Worm (Caenorhabditis elegans) whole organism, L4 larva: ENCODE data around the gene dcr-1.

Experiments used
- F49E8.2 ChIP-seq: sonication (generic microtip); optimal IDR thresholded peaks from 2 replicates; lab custom pipeline; 2016; ENCODE audit warnings: missing compliant biosample characterization, mild to moderate bottlenecking, missing genetic modification characterization, borderline replicate concordance
- R02D3.7 ChIP-seq: fragments of 150-350 bp; sonication (generic microtip); optimal IDR thresholded peaks from 3 replicates; lab custom pipeline; 2014; ENCODE audit warnings: missing biosample characterization, missing genetic modification characterization
- T26A8.4 ChIP-seq: fragments of 200-800 bp; sonication (Bioruptor generic); IDR thresholded peaks from 2 replicates; pipeline ENCODE4 v1.3.6; 2022; ENCODE audit warnings: missing genetic modification characterization, missing compliant biosample characterization
- Y105C5A.15 ChIP-seq: fragments of 200-800 bp; sonication (Bioruptor generic); IDR thresholded peaks from 2 replicates; pipeline ENCODE4 v1.3.6; 2022; ENCODE audit warnings: missing genetic modification characterization, missing compliant biosample characterization
- aha-1 ChIP-seq: fragments of 150-350 bp; peaks from one replicate; lab custom pipeline; 2014; ENCODE audit warnings: missing biosample characterization, missing genetic modification characterization
- arid-1 ChIP-seq: fragments of 200-800 bp; sonication (Bioruptor generic); conservative IDR thresholded peaks from 2 replicates; pipeline ENCODE4 v1.3.6; 2022; ENCODE audit warnings: missing genetic modification reagents, missing genetic modification characterization, missing compliant biosample characterization
- ceh-32 ChIP-seq: sonication (generic microtip); optimal IDR thresholded peaks from 2 replicates; lab custom pipeline; 2016; ENCODE audit warnings: mild to moderate bottlenecking, missing genetic modification characterization, missing compliant biosample characterization; ENCODE audit not compliant: poor library complexity
- ceh-44 ChIP-seq: fragments of 200-800 bp; sonication (Bioruptor generic); IDR thresholded peaks from 2 replicates; pipeline ENCODE4 v1.3.6; 2022; ENCODE audit warnings: missing genetic modification reagents, missing genetic modification characterization, missing compliant biosample characterization
- daf-8 ChIP-seq: fragments of 200-800 bp; sonication (Bioruptor generic); IDR thresholded peaks from 2 replicates; pipeline ENCODE4 v1.3.6; 2022; ENCODE audit warnings: missing genetic modification characterization, missing compliant biosample characterization
- dmd-6 ChIP-seq: fragments of 200-800 bp; sonication (Bioruptor generic); IDR thresholded peaks from 2 replicates; pipeline ENCODE4 v1.3.6; 2022; ENCODE audit warnings: missing genetic modification reagents, missing genetic modification characterization, missing compliant biosample characterization
- dmd-8 ChIP-seq: fragments of 200-800 bp; sonication (Bioruptor generic); IDR thresholded peaks from 2 replicates; pipeline ENCODE4 v1.3.6; 2022; ENCODE audit warnings: missing genetic modification characterization, missing compliant biosample characterization
- duxl-1 ChIP-seq: sonication (generic microtip); optimal IDR thresholded peaks from 2 replicates; lab custom pipeline; 2016; ENCODE audit warnings: mild to moderate bottlenecking, missing genetic modification characterization, moderate library complexity, missing compliant biosample characterization; ENCODE audit not compliant: poor library complexity
- hmg-1.1 ChIP-seq: fragments of 200-800 bp; sonication (Bioruptor generic); IDR thresholded peaks from 2 replicates; pipeline ENCODE4 v1.3.6; 2022; ENCODE audit warnings: missing genetic modification reagents, missing genetic modification characterization, missing compliant biosample characterization
- jun-1 ChIP-seq: fragments of 150-350 bp; optimal IDR thresholded peaks from 2 replicates; lab custom pipeline; 2014; ENCODE audit warnings: missing biosample characterization, missing genetic modification reagents, missing genetic modification characterization
- lim-7 ChIP-seq: fragments of 200-800 bp; sonication (Bioruptor generic); IDR thresholded peaks from 2 replicates; pipeline ENCODE4 v1.3.6; 2022; ENCODE audit warnings: missing genetic modification characterization, missing compliant biosample characterization
- lin-15B ChIP-seq: fragments of 150-350 bp; sonication (generic microtip); optimal IDR thresholded peaks from 3 replicates; lab custom pipeline; 2014; ENCODE audit warnings: missing biosample characterization, missing genetic modification characterization
- lin-38 ChIP-seq: fragments of 200-800 bp; sonication (Bioruptor generic); IDR thresholded peaks from 2 replicates; pipeline ENCODE4 v1.3.6; 2022; ENCODE audit warnings: missing genetic modification reagents, missing genetic modification characterization, missing compliant biosample characterization
- madf-5 ChIP-seq, 2 experiments: fragments of 200-800 bp; sonication (Bioruptor generic); IDR thresholded peaks; 2 replicates each; pipeline ENCODE4 v1.3.6; 2022; ENCODE audit warnings: missing compliant biosample characterization in 2 of 2, missing genetic modification characterization in 2 of 2
- mdl-1 ChIP-seq, 2 experiments: fragments of 150-350 bp in 1 of 2; sonication (generic microtip) in 1 of 2; optimal IDR thresholded peaks; 2 replicates each; lab custom pipeline; 2014 to 2017; ENCODE audit warnings: missing biosample characterization in 2 of 2, missing genetic modification characterization in 2 of 2
- mdt-29 ChIP-seq: fragments of 200-800 bp; sonication (Bioruptor generic); IDR thresholded peaks from 2 replicates; pipeline ENCODE4 v1.3.6; 2022; ENCODE audit warnings: missing genetic modification reagents, missing genetic modification characterization, missing compliant biosample characterization
- mxl-3 ChIP-seq: fragments of 200-800 bp; sonication (Bioruptor generic); optimal IDR thresholded peaks from 2 replicates; lab custom pipeline; 2018; ENCODE audit warnings: mild to moderate bottlenecking, missing genetic modification characterization, missing compliant biosample characterization
- nhr-11 ChIP-seq: fragments of 150-350 bp; optimal IDR thresholded peaks from 2 replicates; lab custom pipeline; 2014; ENCODE audit warnings: missing biosample characterization, missing genetic modification characterization
- nhr-237 ChIP-seq: sonication (generic microtip); optimal IDR thresholded peaks from 2 replicates; lab custom pipeline; 2017; ENCODE audit warnings: missing biosample characterization, missing genetic modification characterization
- nhr-28 ChIP-seq: fragments of 150-350 bp; optimal IDR thresholded peaks from 2 replicates; lab custom pipeline; 2014; ENCODE audit warnings: missing biosample characterization, missing genetic modification characterization
- nhr-48 ChIP-seq: sonication (generic microtip); optimal IDR thresholded peaks from 2 replicates; lab custom pipeline; 2016; ENCODE audit warnings: mild to moderate bottlenecking, missing genetic modification characterization, missing compliant biosample characterization
- nhr-6 ChIP-seq: fragments of 150-350 bp; optimal IDR thresholded peaks from 2 replicates; lab custom pipeline; 2014; ENCODE audit warnings: missing biosample characterization, missing genetic modification characterization
- nhr-76 ChIP-seq: fragments of 150-350 bp; optimal IDR thresholded peaks from 2 replicates; lab custom pipeline; 2014; ENCODE audit warnings: missing biosample characterization, missing genetic modification characterization
- pha-4 ChIP-seq, 2 experiments: fragments of 150-350 bp in 1 of 2; fragments of 200-800 bp in 1 of 2; sonication (Bioruptor generic) in 1 of 2; IDR thresholded peaks in 1 of 2; optimal IDR thresholded peaks in 1 of 2; 2 replicates each; pipeline versions ENCODE4 v1.3.6 to Lab custom; 2014 to 2022; ENCODE audit warnings: missing genetic modification characterization in 2 of 2, missing genetic modification reagents in 2 of 2, missing biosample characterization in 1 of 2, missing compliant biosample characterization in 1 of 2
- sdz-12 ChIP-seq: fragments of 200-800 bp; sonication (Bioruptor generic); optimal IDR thresholded peaks from 2 replicates; lab custom pipeline; 2018; ENCODE audit warnings: mild to moderate bottlenecking, missing genetic modification characterization, missing compliant biosample characterization
- unc-130 ChIP-seq: sonication (generic microtip); optimal IDR thresholded peaks from 2 replicates; lab custom pipeline; 2016; ENCODE audit warnings: missing genetic modification reagents, missing genetic modification characterization, missing compliant biosample characterization
- unc-62 ChIP-seq, 3 experiments: fragments of 150-350 bp in 1 of 3; sonication (generic microtip); optimal IDR thresholded peaks in 2 of 3; peaks in 1 of 3; 1 replicate in 1 of 3; 2 replicates in 2 of 3; lab custom pipeline; 2014 to 2017; ENCODE audit warnings: missing biosample characterization in 3 of 3, missing genetic modification characterization in 3 of 3, missing genetic modification reagents in 3 of 3, missing genotype in 1 of 3
- vab-7 ChIP-seq: fragments of 200-800 bp; sonication (Bioruptor generic); IDR thresholded peaks from 2 replicates; pipeline ENCODE4 v1.3.6; 2022; ENCODE audit warnings: missing genetic modification reagents, missing genetic modification characterization, missing compliant biosample characterization

dcr-1 gene

DNA sequence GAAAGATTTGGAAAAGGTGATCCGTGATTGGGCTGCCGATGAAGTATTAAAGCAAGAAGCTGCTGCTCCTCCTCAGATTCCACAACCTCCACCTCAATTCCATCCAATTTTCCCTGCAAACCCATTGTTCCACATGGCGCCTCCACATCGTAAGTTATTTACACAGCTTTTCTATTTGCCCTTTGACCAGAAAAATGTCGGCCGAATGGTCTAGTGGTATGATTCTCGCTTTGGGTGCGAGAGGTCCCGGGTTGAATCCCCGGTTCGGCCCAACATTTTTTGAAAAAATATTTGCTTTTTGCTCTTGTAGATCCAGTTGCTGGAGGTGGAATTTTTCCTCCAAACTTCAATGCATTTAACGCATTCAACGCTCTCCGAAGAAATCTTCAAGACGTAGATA, 10.9 kb downstream of the dcr-1 start (continued):
- TF ChIP-seq dmd-6 (GFP tag; lab: Robert Waterston, UW) = no peak
- TF ChIP-seq vab-7 = peak; percentile 38; the same call in 1 of the 2 replicates
- no peak for TF ChIP-seq unc-130 (GFP tag; lab: Kevin White, UChicago)
- TF ChIP-seq madf-5 (GFP tag; IDR thresholded peaks at IDR 0.05; lab: Robert Waterston, UW) = 0 out of 4 replicates have a peak, but pooled peaks have one; percentile 10 to 15
- no peak for TF ChIP-seq nhr-11 (tag; lab: Kevin White, UChicago)
- peak; percentile 14 for TF ChIP-seq duxl-1 (tag; lab: Kevin White, UChicago)
- no peak for TF ChIP-seq nhr-48 (tag; lab: Kevin White, UChicago)
- no peak for TF ChIP-seq ceh-32
- no peak for TF ChIP-seq lin-38 (GFP tag; lab: Robert Waterston, UW)
- no peak for TF ChIP-seq F49E8.2 (tag; lab: Kevin White, UChicago)
- TF ChIP-seq arid-1 (GFP tag; lab: Robert Waterston, UW) = 0 out of 2 replicates have a peak, but pooled peaks have one; percentile 23
- no peak for TF ChIP-seq mdt-29 (GFP tag; lab: Robert Waterston, UW)
- TF ChIP-seq unc-62 (GFP tag; optimal IDR thresholded peaks at IDR 0.05 in 1 of 2; lab: Kevin White, UChicago) = peak in 1 of 2 experiments; percentile 95
- no peak for TF ChIP-seq unc-62 (tag; optimal IDR thresholded peaks at IDR 0.05; lab: Kevin White, UChicago)
- TF ChIP-seq jun-1 = no peak
- TF ChIP-seq, all 104 proteins: peak for 14

DNA sequence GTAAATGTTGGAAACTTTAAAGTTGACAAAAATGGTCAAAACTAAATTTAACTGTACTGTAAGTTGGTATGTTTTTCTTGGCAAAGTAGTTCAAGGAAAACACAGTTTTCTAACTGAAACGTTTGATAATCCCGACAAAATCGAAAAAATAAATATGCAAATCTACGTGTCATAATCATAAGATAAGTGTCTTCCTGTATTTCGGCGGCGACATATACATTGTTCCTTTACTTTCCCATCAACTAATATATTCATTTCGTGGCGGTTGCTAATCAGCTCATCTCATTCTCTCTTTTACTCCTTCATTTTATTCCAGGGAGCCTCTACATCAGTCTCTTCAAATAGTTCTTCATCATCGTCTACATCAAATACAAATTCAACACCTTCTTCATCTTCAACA, 12.3 kb downstream of the dcr-1 start:
- TF ChIP-seq mxl-3 (no peak), ceh-44 (GFP tag; lab: Robert Waterston, UW) (no peak), Y105C5A.15 (GFP tag; lab: Robert Waterston, UW) (no peak), sdz-12 (GFP tag; lab: Kevin White, UChicago) (no peak), daf-8 (GFP tag; lab: Robert Waterston, UW) (no peak), aha-1 (tag; lab: Kevin White, UChicago) (peak; percentile 93)

ce11 chrIII:8066989-8067388, 13.1 kb downstream of the dcr-1 start, which contains the start of gene pros-1:
TSS of gene pros-1 (plus strand) at chrIII:8067289.
- TF ChIP-seq mdl-1 (tag; optimal IDR thresholded peaks at IDR 0.05; lab: Kevin White, UChicago) = no peak
- TF ChIP-seq ceh-44 (GFP tag; lab: Robert Waterston, UW) = no peak
- TF ChIP-seq pha-4 (GFP tag; IDR thresholded peaks at IDR 0.05; lab: Robert Waterston, UW) = no peak
- no peak for TF ChIP-seq pha-4 (tag; optimal IDR thresholded peaks at IDR 0.05; lab: Kevin White, UChicago)
- no peak for TF ChIP-seq T26A8.4 (GFP tag; lab: Robert Waterston, UW)
- no peak for TF ChIP-seq nhr-28 (tag; lab: Kevin White, UChicago)
- no peak for TF ChIP-seq hmg-1.1 (GFP tag; lab: Robert Waterston, UW)
- TF ChIP-seq nhr-237 (tag; lab: Kevin White, UChicago) = no peak
- no peak for TF ChIP-seq lim-7 (GFP tag; lab: Robert Waterston, UW)
- no peak for TF ChIP-seq lin-38 (GFP tag; lab: Robert Waterston, UW)
- no peak for TF ChIP-seq nhr-76
- no peak for TF ChIP-seq R02D3.7 (tag; lab: Kevin White, UChicago)

ce11 chrIII:8065101-8065500, 15.0 kb downstream of the dcr-1 start:
- no peak for TF ChIP-seq lin-15B (tag; lab: Kevin White, UChicago)
- no peak for TF ChIP-seq nhr-48 (tag; lab: Kevin White, UChicago)
- TF ChIP-seq madf-5 (GFP tag; IDR thresholded peaks at IDR 0.05; lab: Robert Waterston, UW) = no peak
- TF ChIP-seq dmd-8 (GFP tag; lab: Robert Waterston, UW) = no peak
- TF ChIP-seq nhr-6 (tag; lab: Kevin White, UChicago) = no peak

ce11 chrIII:8063659-8064058, 16.4 kb downstream of the dcr-1 start:
- peak in 1 of 2 experiments; percentile 95 for TF ChIP-seq unc-62 (GFP tag; optimal IDR thresholded peaks at IDR 0.05 in 1 of 2; lab: Kevin White, UChicago)
- TF ChIP-seq unc-62 (tag; optimal IDR thresholded peaks at IDR 0.05; lab: Kevin White, UChicago) = no peak
- TF ChIP-seq lin-15B (tag; lab: Kevin White, UChicago) = no peak
